Fruit fly (Drosophila melanogaster): ENCODE results near the gene heca.
A peak's percentile ranks its signal among the peaks of the same experiment; 100 is the strongest.

The heca gene

dm6 chr3R:30413795-30414194, 136.1 kb downstream of the heca start (continued):
- peak; percentile 47 for TF ChIP-seq CG15269 (tag; optimal IDR thresholded peaks at IDR 0.05)
- no peak for TF ChIP-seq MTF-1 (GFP tag; optimal IDR thresholded peaks at IDR 0.05; ENCODE audit: borderline replicate concordance)
- TF ChIP-seq Xbp1 (GFP tag; optimal IDR thresholded peaks at IDR 0.05) = peak; percentile 48
- TF ChIP-seq CG31441 (GFP tag; IDR thresholded peaks at IDR 0.05) = peak; percentile 67
- TF ChIP-seq org-1 (GFP tag; optimal IDR thresholded peaks at IDR 0.05) = no peak
- no peak for TF ChIP-seq mld (GFP tag; IDR thresholded peaks at IDR 0.05; ENCODE audit: partially characterized antibody)
- peak; percentile 13 for TF ChIP-seq jing (GFP tag; optimal IDR thresholded peaks at IDR 0.05)
- TF ChIP-seq Xrp1 (GFP tag; IDR thresholded peaks at IDR 0.05) = peak; percentile 78
- peak; percentile 52 for TF ChIP-seq Asciz (GFP tag; optimal IDR thresholded peaks at IDR 0.05)
- peak; percentile 55; the same call in 1 of the 3 replicates for TF ChIP-seq CG34422 (GFP tag; IDR thresholded peaks at IDR 0.05)
- no peak for TF ChIP-seq tx (GFP tag; optimal IDR thresholded peaks at IDR 0.05)
- peak; percentile 50; the same call in 2 of the 3 replicates for TF ChIP-seq CG17361 (GFP tag; IDR thresholded peaks at IDR 0.05)
- TF ChIP-seq Kr (GFP tag; optimal IDR thresholded peaks at IDR 0.05) = no peak
- peak; percentile 17 for TF ChIP-seq chn (GFP tag; optimal IDR thresholded peaks at IDR 0.05)
- TF ChIP-seq CG12219 (GFP tag; optimal IDR thresholded peaks at IDR 0.05) = peak; percentile 54
- TF ChIP-seq Six4 (GFP tag; optimal IDR thresholded peaks at IDR 0.05) = peak; percentile 37
- 0 out of 2 replicates have a peak, but pooled peaks have one; percentile 16 for TF ChIP-seq danr (GFP tag; IDR thresholded peaks at IDR 0.05)
- no peak for TF ChIP-seq CG9817 (tag; optimal IDR thresholded peaks at IDR 0.05)
- peak; percentile 32; the same call in 1 of the 2 replicates for TF ChIP-seq CG10959 (GFP tag; IDR thresholded peaks at IDR 0.05)
- no peak for TF ChIP-seq zen2 (GFP tag; IDR thresholded peaks at IDR 0.05; ENCODE audit: partially characterized antibody)
- TF ChIP-seq ci (GFP tag; IDR thresholded peaks at IDR 0.05) = peak; percentile 88
- TF ChIP-seq Lhr (GFP tag; optimal IDR thresholded peaks at IDR 0.05) = no peak
- 0 out of 2 replicates have a peak, but pooled peaks have one; percentile 38 for TF ChIP-seq H2.0 (GFP tag; IDR thresholded peaks at IDR 0.05)
- peak; percentile 74 for TF ChIP-seq zfh1 (GFP tag; IDR thresholded peaks at IDR 0.05)
- no peak for TF ChIP-seq Nf-YB (GFP tag; optimal IDR thresholded peaks at IDR 0.05)
- no peak for TF ChIP-seq CG11560 (tag; IDR thresholded peaks at IDR 0.05)
- TF ChIP-seq CG6254 (GFP tag; optimal IDR thresholded peaks at IDR 0.05) = peak; percentile 66
- TF ChIP-seq BtbVII (GFP tag; optimal IDR thresholded peaks at IDR 0.05) = no peak
- TF ChIP-seq CG12769 (tag; optimal IDR thresholded peaks at IDR 0.05) = peak; percentile 56
- TF ChIP-seq gcm2 (GFP tag; optimal IDR thresholded peaks at IDR 0.05) = no peak
- TF ChIP-seq Hr39 (optimal IDR thresholded peaks at IDR 0.05) = no peak
- TF ChIP-seq caup (GFP tag; optimal IDR thresholded peaks at IDR 0.05; ENCODE audit: severe bottlenecking) = peak; percentile 25
- TF ChIP-seq CG8765 (GFP tag; IDR thresholded peaks at IDR 0.05) = peak; percentile 56; the same call in 1 of the 2 replicates

dm6 chr3R:30416765-30417274, 139.1 kb downstream of the heca start:
- TF ChIP-seq nau (GFP tag; optimal IDR thresholded peaks at IDR 0.05) (no peak), CG7372 (GFP tag; IDR thresholded peaks at IDR 0.05) (no peak), oc (tag; optimal IDR thresholded peaks at IDR 0.05) (peak; percentile 69), sens (GFP tag) (peak; percentile 35), bigmax (GFP tag; optimal IDR thresholded peaks at IDR 0.05) (peak; percentile 74), CG7963 (GFP tag; IDR thresholded peaks at IDR 0.05; ENCODE audit: partially characterized antibody) (no peak), CG4820 (GFP tag; optimal IDR thresholded peaks at IDR 0.05) (no peak), zen2 (GFP tag; IDR thresholded peaks at IDR 0.05; ENCODE audit: partially characterized antibody) (0 out of 3 replicates have a peak, but pooled peaks have one; percentile 19), CG6791 (GFP tag; IDR thresholded peaks at IDR 0.05; ENCODE audit: partially characterized antibody) (no peak), pros (GFP tag; optimal IDR thresholded peaks at IDR 0.05) (peak; percentile 49), wor (GFP tag; IDR thresholded peaks at IDR 0.05) (no peak), CG7271 (tag; optimal IDR thresholded peaks at IDR 0.05) (no peak), ara (GFP tag; IDR thresholded peaks at IDR 0.05) (no peak), nerfin-1 (tag; optimal IDR thresholded peaks at IDR 0.05) (peak; percentile 30), CG10267 (tag; optimal IDR thresholded peaks at IDR 0.05) (no peak), D (optimal IDR thresholded peaks at IDR 0.05) (peak; percentile 42), D (GFP tag; optimal IDR thresholded peaks at IDR 0.05) (no peak), Hey (tag; optimal IDR thresholded peaks at IDR 0.05) (peak; percentile 93), CG2199 (GFP tag; IDR thresholded peaks at IDR 0.05) (no peak), gsb-n (tag; optimal IDR thresholded peaks at IDR 0.05) (peak; percentile 52)
